Fruit fly (Drosophila melanogaster): ENCODE measurements around the gene CG3719.

DNA sequence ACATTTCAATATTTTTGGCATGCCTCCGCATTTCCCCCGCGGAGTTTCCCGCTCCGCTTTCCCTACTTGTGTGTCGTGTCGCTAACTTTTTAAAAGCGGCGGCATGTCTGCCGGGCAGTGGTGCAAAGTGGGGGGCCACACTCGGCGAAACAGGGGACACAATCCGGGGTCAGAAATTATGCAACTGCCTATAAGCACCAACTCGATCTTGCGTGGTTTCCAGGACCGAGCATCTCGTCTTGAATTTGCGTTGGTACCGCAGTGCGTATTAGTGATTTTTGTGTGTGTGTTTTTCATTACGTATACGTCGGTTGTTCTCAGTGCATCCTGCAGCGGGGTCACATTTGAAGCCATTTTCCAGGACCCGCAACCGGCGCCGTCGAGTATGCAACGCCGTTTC lies 27.4 kb upstream of the CG3719 start:
- TF ChIP-seq CG1832 (GFP tag; optimal IDR thresholded peaks at IDR 0.05) (no peak), CG8478 (optimal IDR thresholded peaks at IDR 0.05) (no peak), nom (GFP tag; optimal IDR thresholded peaks at IDR 0.05) (no peak), salm (tag; optimal IDR thresholded peaks at IDR 0.05) (no peak), ATbp (GFP tag; optimal IDR thresholded peaks at IDR 0.05) (no peak), CG10462 (GFP tag; optimal IDR thresholded peaks at IDR 0.05) (no peak), CG6689 (GFP tag; IDR thresholded peaks at IDR 0.05) (no peak), crc (GFP tag; optimal IDR thresholded peaks at IDR 0.05) (no peak), CG34224 (GFP tag; IDR thresholded peaks at IDR 0.05; ENCODE audit: partially characterized antibody) (no peak), grn (GFP tag; optimal IDR thresholded peaks at IDR 0.05) (no peak), Doc2 (GFP tag; IDR thresholded peaks at IDR 0.05) (no peak), Poxn (GFP tag; IDR thresholded peaks at IDR 0.05) (no peak)

All from whole organism, embryonic.